Fruit fly (Drosophila melanogaster): ENCODE results near the gene Gyc89Db.

Gene Gyc89Db

dm6 chr3R:16476472-16476871, 438 bp upstream of the Gyc89Db start (continued):
- TF ChIP-seq HHEX (GFP tag; optimal IDR thresholded peaks at IDR 0.05) (peak; percentile 0), Atf3 (GFP tag; optimal IDR thresholded peaks at IDR 0.05) (no peak), lola (GFP tag; optimal IDR thresholded peaks at IDR 0.05) (peak in 1 of 3 experiments; percentile 11), CG5180 (GFP tag; optimal IDR thresholded peaks at IDR 0.05) (peak; percentile 11), CG4617 (GFP tag; optimal IDR thresholded peaks at IDR 0.05; ENCODE audit: borderline replicate concordance) (no peak), Sox102F (GFP tag; optimal IDR thresholded peaks at IDR 0.05) (peak; percentile 29), Sry-β (GFP tag; optimal IDR thresholded peaks at IDR 0.05) (no peak), scrt (GFP tag; optimal IDR thresholded peaks at IDR 0.05) (peak; percentile 55), CG31388 (GFP tag; optimal IDR thresholded peaks at IDR 0.05) (no peak), CG13894 (tag; optimal IDR thresholded peaks at IDR 0.05) (peak; percentile 64), lilli (GFP tag; optimal IDR thresholded peaks at IDR 0.05) (peak; percentile 3), Fer2 (tag; optimal IDR thresholded peaks at IDR 0.05) (peak; percentile 24), CG12391 (tag; optimal IDR thresholded peaks at IDR 0.05) (peak; percentile 40), Fer1 (GFP tag; optimal IDR thresholded peaks at IDR 0.05) (peak; percentile 71), dan (GFP tag; IDR thresholded peaks at IDR 0.05) (no peak), sim (GFP tag; IDR thresholded peaks at IDR 0.05) (no peak), Ssrp (tag; optimal IDR thresholded peaks at IDR 0.05) (no peak), Meics (GFP tag; optimal IDR thresholded peaks at IDR 0.05) (peak; percentile 50), CG32532 (GFP tag; IDR thresholded peaks at IDR 0.05) (no peak), CG15479 (GFP tag; optimal IDR thresholded peaks at IDR 0.05) (no peak), Pdp1 (GFP tag; optimal IDR thresholded peaks at IDR 0.05) (no peak), CG7928 (GFP tag; optimal IDR thresholded peaks at IDR 0.05) (peak; percentile 71), Xrp1 (GFP tag; IDR thresholded peaks at IDR 0.05) (peak; percentile 45; the same call in 1 of the 2 replicates), CG13624 (GFP tag; optimal IDR thresholded peaks at IDR 0.05) (peak; percentile 3), CG11456 (GFP tag; IDR thresholded peaks at IDR 0.05) (no peak), HLH54F (GFP tag; optimal IDR thresholded peaks at IDR 0.05) (no peak), Ets65A (GFP tag) (peak; percentile 85), croc (GFP tag; conservative IDR thresholded peaks at IDR 0.05) (no peak), Dp (GFP tag; optimal IDR thresholded peaks at IDR 0.05) (no peak), tap (tag; optimal IDR thresholded peaks at IDR 0.05) (peak; percentile 32), Dfd (GFP tag; optimal IDR thresholded peaks at IDR 0.05) (no peak), Dad (GFP tag; optimal IDR thresholded peaks at IDR 0.05) (no peak), CG12659 (GFP tag; optimal IDR thresholded peaks at IDR 0.05) (peak; percentile 23), CG8290 (GFP tag; optimal IDR thresholded peaks at IDR 0.05) (no peak), CG8290 (tag; optimal IDR thresholded peaks at IDR 0.05) (no peak), D19B (GFP tag; optimal IDR thresholded peaks at IDR 0.05) (no peak), Atf6 (GFP tag; IDR thresholded peaks at IDR 0.05) (no peak), Lim3 (GFP tag; IDR thresholded peaks at IDR 0.05) (no peak), Stat92E (GFP tag; optimal IDR thresholded peaks at IDR 0.05) (no peak), CG2712 (tag; optimal IDR thresholded peaks at IDR 0.05) (peak; percentile 31), Dek (tag; optimal IDR thresholded peaks at IDR 0.05) (no peak), GATAe (GFP tag; conservative IDR thresholded peaks at IDR 0.05) (no peak), CG31441 (GFP tag; IDR thresholded peaks at IDR 0.05) (peak; percentile 35; the same call in 1 of the 2 replicates), Hsf (GFP tag; optimal IDR thresholded peaks at IDR 0.05) (no peak), CG9437 (GFP tag; optimal IDR thresholded peaks at IDR 0.05) (no peak), ac (GFP tag; optimal IDR thresholded peaks at IDR 0.05) (no peak), CG8944 (GFP tag; optimal IDR thresholded peaks at IDR 0.05) (no peak), Drgx (GFP tag; IDR thresholded peaks at IDR 0.05) (no peak), CG18599 (GFP tag; optimal IDR thresholded peaks at IDR 0.05) (peak; percentile 80), mirr (GFP tag; optimal IDR thresholded peaks at IDR 0.05) (peak; percentile 17), mld (GFP tag; IDR thresholded peaks at IDR 0.05; ENCODE audit: partially characterized antibody) (no peak)

All from whole organism, embryonic.